Fruit fly (Drosophila melanogaster): ENCODE measurements around the gene Ost48.
A peak's percentile ranks its signal among the peaks of the same experiment; 100 is the strongest.

The Ost48 gene

dm6 chrX:9109072-9109844 is 49.1 kb downstream of the Ost48 start (continued):
- TF ChIP-seq CG15601 (tag; optimal IDR thresholded peaks at IDR 0.05) (peak; percentile 31), CG9817 (tag; optimal IDR thresholded peaks at IDR 0.05) (peak; percentile 38), CG11456 (GFP tag; IDR thresholded peaks at IDR 0.05) (no peak), CG15696 (tag; optimal IDR thresholded peaks at IDR 0.05) (peak; percentile 35), CHES-1-like (GFP tag; optimal IDR thresholded peaks at IDR 0.05) (peak; percentile 59), CG4707 (GFP tag; optimal IDR thresholded peaks at IDR 0.05) (peak; percentile 36), Dbx (GFP tag; IDR thresholded peaks at IDR 0.05) (no peak), peb (GFP tag; IDR thresholded peaks at IDR 0.05) (peak; percentile 29; the same call in 1 of the 2 replicates), tio (GFP tag; optimal IDR thresholded peaks at IDR 0.05) (peak; percentile 78), dmrt99B (tag; optimal IDR thresholded peaks at IDR 0.05) (no peak), Hr51 (GFP tag; optimal IDR thresholded peaks at IDR 0.05) (peak in 1 of 2 experiments; percentile 59), bcd (GFP tag; optimal IDR thresholded peaks at IDR 0.05) (peak; percentile 55), TFAM (GFP tag; optimal IDR thresholded peaks at IDR 0.05) (no peak), Drgx (GFP tag; IDR thresholded peaks at IDR 0.05) (peak; percentile 53), kah (GFP tag; optimal IDR thresholded peaks at IDR 0.05) (no peak), CG4854 (GFP tag; optimal IDR thresholded peaks at IDR 0.05) (no peak), CG15011 (GFP tag; optimal IDR thresholded peaks at IDR 0.05) (no peak), Camta (GFP tag; optimal IDR thresholded peaks at IDR 0.05) (peak; percentile 53), ERR (GFP tag; optimal IDR thresholded peaks at IDR 0.05) (no peak), Stat92E (GFP tag; optimal IDR thresholded peaks at IDR 0.05) (no peak), CG6254 (GFP tag; optimal IDR thresholded peaks at IDR 0.05) (peak; percentile 98), zen (tag; optimal IDR thresholded peaks at IDR 0.05) (peak; percentile 46), PHDP (tag; optimal IDR thresholded peaks at IDR 0.05) (peak; percentile 32), sima (GFP tag; optimal IDR thresholded peaks at IDR 0.05) (no peak), unpg (GFP tag; optimal IDR thresholded peaks at IDR 0.05) (peak; percentile 51), Oli (tag; optimal IDR thresholded peaks at IDR 0.05) (peak; percentile 62), tll (GFP tag; optimal IDR thresholded peaks at IDR 0.05) (peak in 1 of 2 experiments; percentile 70), Bgb (GFP tag; IDR thresholded peaks at IDR 0.05; ENCODE audit: partially characterized antibody) (no peak), CG6813 (GFP tag; optimal IDR thresholded peaks at IDR 0.05) (no peak), CG3838 (GFP tag; optimal IDR thresholded peaks at IDR 0.05) (no peak), CG30020 (tag; optimal IDR thresholded peaks at IDR 0.05) (peak; percentile 51), CG4404 (GFP tag; IDR thresholded peaks at IDR 0.05) (peak; percentile 45), CG32767 (GFP tag; IDR thresholded peaks at IDR 0.05) (no peak), toy (GFP tag; IDR thresholded peaks at IDR 0.05) (no peak), Sry-δ (GFP tag; optimal IDR thresholded peaks at IDR 0.05) (peak; percentile 38), CG6854 (GFP tag; optimal IDR thresholded peaks at IDR 0.05) (peak; percentile 3), CG12155 (GFP tag; optimal IDR thresholded peaks at IDR 0.05) (peak; percentile 38), usp (GFP tag; optimal IDR thresholded peaks at IDR 0.05) (no peak), ssp (GFP tag; IDR thresholded peaks at IDR 0.05) (peak; percentile 46; the same call in 1 of the 2 replicates), HmgZ (tag; optimal IDR thresholded peaks at IDR 0.05) (peak; percentile 36), MTF-1 (GFP tag; optimal IDR thresholded peaks at IDR 0.05; ENCODE audit: borderline replicate concordance) (no peak), klu (GFP tag; IDR thresholded peaks at IDR 0.05) (no peak), ara (GFP tag; IDR thresholded peaks at IDR 0.05) (peak; percentile 22; the same call in 1 of the 2 replicates), gcm2 (GFP tag; optimal IDR thresholded peaks at IDR 0.05) (peak; percentile 9), jigr1 (GFP tag; IDR thresholded peaks at IDR 0.05) (no peak), CG4820 (GFP tag; optimal IDR thresholded peaks at IDR 0.05) (no peak), Meics (GFP tag; optimal IDR thresholded peaks at IDR 0.05) (peak; percentile 51), E2f2 (GFP tag; IDR thresholded peaks at IDR 0.05) (peak; percentile 29; the same call in 1 of the 2 replicates)
